Worm (Caenorhabditis elegans) whole organism, midembryonic: Measurements from ENCODE around the gene Y54G2A.32.

Source experiments
- T22C8.4 ChIP-seq: fragments of 200-800 bp; sonication (Bioruptor generic); IDR thresholded peaks from 2 replicates; pipeline ENCODE4 v1.3.6; 2022; ENCODE audit warnings: missing genetic modification characterization, missing compliant biosample characterization
- cog-1 ChIP-seq: sonication (generic microtip); optimal IDR thresholded peaks from 2 replicates; lab custom pipeline; 2016; ENCODE audit warnings: missing genetic modification characterization, missing compliant biosample characterization
- flt-1 ChIP-seq: fragments of 200-800 bp; sonication (Bioruptor generic); IDR thresholded peaks from 2 replicates; pipeline ENCODE4 v1.3.6; 2022; ENCODE audit warnings: missing genetic modification characterization, missing compliant biosample characterization
- klf-2 ChIP-seq: fragments of 200-800 bp; sonication (Bioruptor generic); conservative IDR thresholded peaks from 2 replicates; pipeline ENCODE4 v1.3.6; 2022; ENCODE audit warnings: missing genetic modification reagents, missing genetic modification characterization, missing compliant biosample characterization
- med-1 ChIP-seq: sonication (generic microtip); optimal IDR thresholded peaks from 2 replicates; lab custom pipeline; 2017; ENCODE audit warnings: missing genetic modification characterization, mild to moderate bottlenecking, missing compliant biosample characterization, antibody characterized with exemption, missing genetic modification reagents; ENCODE audit not compliant: insufficient read depth
- ref-1 ChIP-seq: fragments of 200-800 bp; sonication (Bioruptor generic); conservative IDR thresholded peaks from 2 replicates; pipeline ENCODE4 v1.3.6; 2022; ENCODE audit warnings: missing genetic modification reagents, missing genetic modification characterization, missing compliant biosample characterization
- tab-1 ChIP-seq: fragments of 200-800 bp; sonication (Bioruptor generic); IDR thresholded peaks from 2 replicates; pipeline ENCODE4 v1.3.6; 2022; ENCODE audit warnings: missing genetic modification characterization, missing compliant biosample characterization
- ztf-23 ChIP-seq: fragments of 200-800 bp; sonication (Bioruptor generic); IDR thresholded peaks from 2 replicates; pipeline ENCODE4 v1.3.6; 2022; ENCODE audit warnings: missing genetic modification reagents, missing genetic modification characterization, missing compliant biosample characterization
- ztf-29 ChIP-seq: fragments of 200-800 bp; sonication (Bioruptor generic); IDR thresholded peaks from 2 replicates; pipeline ENCODE4 v1.3.6; 2022; ENCODE audit warnings: missing genetic modification reagents, missing genetic modification characterization, missing compliant biosample characterization

The Y54G2A.32 gene

ce11 chrIV:2803652-2804051 lies at the start of gene Y54G2A.32:
Gene Y54G2A.32, plus strand, starts transcription at chrIV:2803952.
- TF ChIP-seq klf-2 (GFP tag; lab: Robert Waterston, UW) (no peak), tab-1 (GFP tag; lab: Robert Waterston, UW) (no peak), ztf-23 (GFP tag; lab: Robert Waterston, UW) (no peak), med-1 (GFP tag; lab: Kevin White, UChicago) (no peak), cog-1 (tag; lab: Kevin White, UChicago) (no peak), flt-1 (no peak)

ce11 chrIV:2756073-2756472 lies 47.7 kb upstream of the Y54G2A.32 start:
- peak; percentile 71 for TF ChIP-seq flt-1

- TF ChIP-seq cog-1 (tag; lab: Kevin White, UChicago), result no peak
- no peak for TF ChIP-seq ref-1 (GFP tag; lab: Robert Waterston, UW)
- no peak for TF ChIP-seq ztf-23 (GFP tag; lab: Robert Waterston, UW)
- TF ChIP-seq med-1 (GFP tag; lab: Kevin White, UChicago), result no peak
- TF ChIP-seq flt-1, result no peak
- TF ChIP-seq tab-1 (GFP tag; lab: Robert Waterston, UW), result no peak
Measured at ce11 chrIV:2758079-2758478, 45.7 kb upstream of the Y54G2A.32 start.

- no peak for TF ChIP-seq ztf-29
- TF ChIP-seq flt-1, result no peak
- TF ChIP-seq ref-1 (GFP tag; lab: Robert Waterston, UW), result no peak
- TF ChIP-seq ztf-23 (GFP tag; lab: Robert Waterston, UW), result no peak
- no peak for TF ChIP-seq med-1 (GFP tag; lab: Kevin White, UChicago)
- TF ChIP-seq tab-1 (GFP tag; lab: Robert Waterston, UW), result no peak
- TF ChIP-seq klf-2 (GFP tag; lab: Robert Waterston, UW), result no peak
- no peak for TF ChIP-seq cog-1 (tag; lab: Kevin White, UChicago)
- TF ChIP-seq T22C8.4 (GFP tag; lab: Robert Waterston, UW), result no peak
Measured at ce11 chrIV:2759163-2759562, 44.6 kb upstream of the Y54G2A.32 start, which contains the start of gene Y54G2A.38. Gene Y54G2A.38, plus strand, starts transcription at chrIV:2759463.

ce11 chrIV:2761477-2761876 lies 42.3 kb upstream of the Y54G2A.32 start:
- no peak for TF ChIP-seq ztf-23 (GFP tag; lab: Robert Waterston, UW)
- no peak for TF ChIP-seq T22C8.4 (GFP tag; lab: Robert Waterston, UW)
- TF ChIP-seq cog-1 (tag; lab: Kevin White, UChicago), result no peak
- no peak for TF ChIP-seq med-1 (GFP tag; lab: Kevin White, UChicago)
- no peak for TF ChIP-seq flt-1
- no peak for TF ChIP-seq ref-1 (GFP tag; lab: Robert Waterston, UW)
- no peak for TF ChIP-seq klf-2 (GFP tag; lab: Robert Waterston, UW)
- TF ChIP-seq tab-1 (GFP tag; lab: Robert Waterston, UW), result no peak
- no peak for TF ChIP-seq ztf-29

- TF ChIP-seq T22C8.4 (GFP tag; lab: Robert Waterston, UW), result no peak
- TF ChIP-seq tab-1 (GFP tag; lab: Robert Waterston, UW), result no peak
- TF ChIP-seq ztf-23 (GFP tag; lab: Robert Waterston, UW), result no peak
- no peak for TF ChIP-seq klf-2 (GFP tag; lab: Robert Waterston, UW)
- no peak for TF ChIP-seq ztf-29
- no peak for TF ChIP-seq med-1 (GFP tag; lab: Kevin White, UChicago)
- TF ChIP-seq flt-1, result no peak
- TF ChIP-seq ref-1 (GFP tag; lab: Robert Waterston, UW), result no peak
- no peak for TF ChIP-seq cog-1 (tag; lab: Kevin White, UChicago)
Measured at ce11 chrIV:2762380-2762779, 41.4 kb upstream of the Y54G2A.32 start, which contains the start of gene Y54G2A.77. Gene Y54G2A.77, plus strand, starts transcription at chrIV:2762680.

ce11 chrIV:2764160-2764559 lies 39.6 kb upstream of the Y54G2A.32 start:
- no peak for TF ChIP-seq med-1 (GFP tag; lab: Kevin White, UChicago)
- no peak for TF ChIP-seq cog-1 (tag; lab: Kevin White, UChicago)
- TF ChIP-seq T22C8.4 (GFP tag; lab: Robert Waterston, UW), result no peak
- no peak for TF ChIP-seq ztf-29
- no peak for TF ChIP-seq ref-1 (GFP tag; lab: Robert Waterston, UW)
- no peak for TF ChIP-seq flt-1
- TF ChIP-seq klf-2 (GFP tag; lab: Robert Waterston, UW), result no peak
- no peak for TF ChIP-seq tab-1 (GFP tag; lab: Robert Waterston, UW)
- no peak for TF ChIP-seq ztf-23 (GFP tag; lab: Robert Waterston, UW)

- TF ChIP-seq med-1 (GFP tag; lab: Kevin White, UChicago), result no peak
- TF ChIP-seq T22C8.4 (GFP tag; lab: Robert Waterston, UW), result no peak
- TF ChIP-seq ref-1 (GFP tag; lab: Robert Waterston, UW), result no peak
- no peak for TF ChIP-seq ztf-29
- no peak for TF ChIP-seq cog-1 (tag; lab: Kevin White, UChicago)
- TF ChIP-seq tab-1 (GFP tag; lab: Robert Waterston, UW), result no peak
- no peak for TF ChIP-seq flt-1
- TF ChIP-seq ztf-23 (GFP tag; lab: Robert Waterston, UW), result no peak
- TF ChIP-seq klf-2 (GFP tag; lab: Robert Waterston, UW), result no peak
Measured at ce11 chrIV:2765048-2765708, 38.6 kb upstream of the Y54G2A.32 start.

- TF ChIP-seq med-1 (GFP tag; lab: Kevin White, UChicago) (no peak), ref-1 (GFP tag; lab: Robert Waterston, UW) (no peak), ztf-23 (GFP tag; lab: Robert Waterston, UW) (no peak), cog-1 (tag; lab: Kevin White, UChicago) (no peak), tab-1 (GFP tag; lab: Robert Waterston, UW) (no peak), T22C8.4 (GFP tag; lab: Robert Waterston, UW) (no peak), ztf-29 (no peak), klf-2 (GFP tag; lab: Robert Waterston, UW) (no peak), flt-1 (no peak)
Measured at ce11 chrIV:2770067-2770466, 33.7 kb upstream of the Y54G2A.32 start.
